Worm (Caenorhabditis elegans): ENCODE data around the gene col-34.

The col-34 gene

ce11 chrIV:4246493-4246892 is 2.1 kb upstream of the col-34 start, which contains the start of gene ttr-20:
TSS of gene ttr-20 (plus strand) at chrIV:4246793.
- no peak for TF ChIP-seq ztf-23 (GFP tag; IDR thresholded peaks at IDR 0.05)

- no peak for TF ChIP-seq ztf-23 (GFP tag; IDR thresholded peaks at IDR 0.05)
- TF ChIP-seq flt-1 (GFP tag; IDR thresholded peaks at IDR 0.05): peak; percentile 5; the same call in 1 of the 2 replicates
These were observed 492 bp downstream of the col-34 start for ce11 chrIV:4243830-4244406.

- TF ChIP-seq tab-1 (GFP tag; IDR thresholded peaks at IDR 0.05): no peak
- no peak for TF ChIP-seq ref-1 (GFP tag; conservative IDR thresholded peaks at IDR 0.05)
- no peak for TF ChIP-seq T22C8.4 (GFP tag; IDR thresholded peaks at IDR 0.05)
- TF ChIP-seq klf-2 (GFP tag; conservative IDR thresholded peaks at IDR 0.05): no peak
- no peak for TF ChIP-seq ztf-23 (GFP tag; IDR thresholded peaks at IDR 0.05)
- TF ChIP-seq cog-1 (tag; optimal IDR thresholded peaks at IDR 0.05): no peak
- TF ChIP-seq med-1 (GFP tag; optimal IDR thresholded peaks at IDR 0.05; ENCODE audit: insufficient read depth): no peak
- no peak for TF ChIP-seq flt-1 (GFP tag; IDR thresholded peaks at IDR 0.05)
- TF ChIP-seq ztf-29 (GFP tag; IDR thresholded peaks at IDR 0.05): no peak
These were observed 7.7 kb downstream of the col-34 start for ce11 chrIV:4236671-4237070.

ce11 chrIV:4236025-4236407 is 8.4 kb downstream of the col-34 start:
- no peak for TF ChIP-seq flt-1 (GFP tag; IDR thresholded peaks at IDR 0.05)
- no peak for TF ChIP-seq ztf-23 (GFP tag; IDR thresholded peaks at IDR 0.05)
- TF ChIP-seq tab-1 (GFP tag; IDR thresholded peaks at IDR 0.05): no peak
- no peak for TF ChIP-seq klf-2 (GFP tag; conservative IDR thresholded peaks at IDR 0.05)
- TF ChIP-seq cog-1 (tag; optimal IDR thresholded peaks at IDR 0.05): no peak
- TF ChIP-seq ztf-29 (GFP tag; IDR thresholded peaks at IDR 0.05): no peak
- TF ChIP-seq med-1 (GFP tag; optimal IDR thresholded peaks at IDR 0.05; ENCODE audit: insufficient read depth): no peak
- no peak for TF ChIP-seq T22C8.4 (GFP tag; IDR thresholded peaks at IDR 0.05)
- TF ChIP-seq ref-1 (GFP tag; conservative IDR thresholded peaks at IDR 0.05): no peak

- no peak for TF ChIP-seq med-1 (GFP tag; optimal IDR thresholded peaks at IDR 0.05; ENCODE audit: insufficient read depth)
- TF ChIP-seq klf-2 (GFP tag; conservative IDR thresholded peaks at IDR 0.05): no peak
- TF ChIP-seq ref-1 (GFP tag; conservative IDR thresholded peaks at IDR 0.05): no peak
- TF ChIP-seq T22C8.4 (GFP tag; IDR thresholded peaks at IDR 0.05): no peak
- TF ChIP-seq ztf-29 (GFP tag; IDR thresholded peaks at IDR 0.05): no peak
- no peak for TF ChIP-seq tab-1 (GFP tag; IDR thresholded peaks at IDR 0.05)
- TF ChIP-seq flt-1 (GFP tag; IDR thresholded peaks at IDR 0.05): no peak
- TF ChIP-seq ztf-23 (GFP tag; IDR thresholded peaks at IDR 0.05): no peak
- TF ChIP-seq cog-1 (tag; optimal IDR thresholded peaks at IDR 0.05): no peak
These were observed 8.9 kb downstream of the col-34 start, which contains the start of the genes zipt-2.2 and dpy-13 for ce11 chrIV:4235315-4236024. TSS of gene zipt-2.2 (minus strand) at chrIV:4235365. TSS of gene dpy-13 (plus strand) at chrIV:4235614.

ce11 chrIV:4227917-4228316 is 16.5 kb downstream of the col-34 start, which contains the start of gene srbc-70:
TSS of gene srbc-70 (minus strand) at chrIV:4228017.
- TF ChIP-seq ref-1 (GFP tag; conservative IDR thresholded peaks at IDR 0.05): no peak
- TF ChIP-seq cog-1 (tag; optimal IDR thresholded peaks at IDR 0.05): no peak
- TF ChIP-seq ztf-29 (GFP tag; IDR thresholded peaks at IDR 0.05): no peak
- TF ChIP-seq med-1 (GFP tag; optimal IDR thresholded peaks at IDR 0.05; ENCODE audit: insufficient read depth): no peak
- no peak for TF ChIP-seq T22C8.4 (GFP tag; IDR thresholded peaks at IDR 0.05)
- TF ChIP-seq tab-1 (GFP tag; IDR thresholded peaks at IDR 0.05): no peak
- no peak for TF ChIP-seq klf-2 (GFP tag; conservative IDR thresholded peaks at IDR 0.05)
- no peak for TF ChIP-seq flt-1 (GFP tag; IDR thresholded peaks at IDR 0.05)
- no peak for TF ChIP-seq ztf-23 (GFP tag; IDR thresholded peaks at IDR 0.05)

- no peak for TF ChIP-seq med-1 (GFP tag; optimal IDR thresholded peaks at IDR 0.05; ENCODE audit: insufficient read depth)
- no peak for TF ChIP-seq tab-1 (GFP tag; IDR thresholded peaks at IDR 0.05)
- no peak for TF ChIP-seq klf-2 (GFP tag; conservative IDR thresholded peaks at IDR 0.05)
- no peak for TF ChIP-seq T22C8.4 (GFP tag; IDR thresholded peaks at IDR 0.05)
- TF ChIP-seq ztf-23 (GFP tag; IDR thresholded peaks at IDR 0.05): no peak
- no peak for TF ChIP-seq ref-1 (GFP tag; conservative IDR thresholded peaks at IDR 0.05)
- no peak for TF ChIP-seq flt-1 (GFP tag; IDR thresholded peaks at IDR 0.05)
These were observed 18.6 kb downstream of the col-34 start, which contains the start of gene srbc-71 for ce11 chrIV:4225851-4226250. TSS of gene srbc-71 (minus strand) at chrIV:4225951.

- TF ChIP-seq T22C8.4 (GFP tag; IDR thresholded peaks at IDR 0.05) (no peak), flt-1 (GFP tag; IDR thresholded peaks at IDR 0.05) (no peak)
These were observed 24.4 kb downstream of the col-34 start, which contains the start of gene F30B5.11 for ce11 chrIV:4219983-4220382. TSS of gene F30B5.11 (minus strand) at chrIV:4220083.

- TF ChIP-seq ztf-29 (GFP tag; IDR thresholded peaks at IDR 0.05) (no peak), ztf-23 (GFP tag; IDR thresholded peaks at IDR 0.05) (no peak), flt-1 (GFP tag; IDR thresholded peaks at IDR 0.05) (no peak), klf-2 (GFP tag; conservative IDR thresholded peaks at IDR 0.05) (no peak), tab-1 (GFP tag; IDR thresholded peaks at IDR 0.05) (no peak), ref-1 (GFP tag; conservative IDR thresholded peaks at IDR 0.05) (no peak), cog-1 (tag; optimal IDR thresholded peaks at IDR 0.05) (no peak), med-1 (GFP tag; optimal IDR thresholded peaks at IDR 0.05; ENCODE audit: insufficient read depth) (no peak), T22C8.4 (GFP tag; IDR thresholded peaks at IDR 0.05) (no peak)
These were observed 26.1 kb downstream of the col-34 start for ce11 chrIV:4218276-4218675.

Data from whole organism, midembryonic.